Worm (Caenorhabditis elegans): ENCODE results near the gene F42A9.6.

DNA sequence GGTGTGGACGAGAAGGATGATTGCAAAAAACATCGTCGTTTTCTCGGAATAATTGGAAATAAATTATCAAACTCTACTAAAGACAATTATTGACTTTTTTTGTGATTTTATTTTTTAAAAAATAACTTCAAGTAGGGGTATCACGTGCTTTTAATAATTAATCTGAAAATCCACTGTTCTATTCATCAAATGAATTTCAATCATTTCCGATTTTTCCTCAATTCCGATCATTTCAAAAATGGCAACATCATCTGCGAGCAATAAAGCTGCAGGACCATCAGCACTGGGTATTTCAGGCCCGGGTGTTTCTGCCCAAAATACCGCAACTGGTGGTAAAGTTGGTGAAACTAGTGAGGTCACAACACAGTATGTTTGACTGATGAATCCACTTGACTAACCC is 8.0 kb downstream of the F42A9.6 start, which contains the start of the genes F42A9.7 and F42A9.3:
- TF ChIP-seq flt-1 (GFP tag; IDR thresholded peaks at IDR 0.05) (no peak), klf-2 (GFP tag; conservative IDR thresholded peaks at IDR 0.05) (no peak), ztf-29 (GFP tag; IDR thresholded peaks at IDR 0.05) (no peak), tab-1 (GFP tag; IDR thresholded peaks at IDR 0.05) (no peak), med-1 (GFP tag; optimal IDR thresholded peaks at IDR 0.05; ENCODE audit: insufficient read depth) (no peak), T22C8.4 (GFP tag; IDR thresholded peaks at IDR 0.05) (no peak), ztf-23 (GFP tag; IDR thresholded peaks at IDR 0.05) (no peak), ref-1 (GFP tag; conservative IDR thresholded peaks at IDR 0.05) (no peak), cog-1 (tag; optimal IDR thresholded peaks at IDR 0.05) (no peak)
